Worm (Caenorhabditis elegans): ENCODE data around the gene srg-55.

ce11 chrV:14877242-14877819 lies 50.8 kb downstream of the srg-55 start:
- TF ChIP-seq ztf-23 (GFP tag; IDR thresholded peaks at IDR 0.05) = no peak
- TF ChIP-seq tab-1 (GFP tag; IDR thresholded peaks at IDR 0.05) = no peak
- TF ChIP-seq med-1 (GFP tag; optimal IDR thresholded peaks at IDR 0.05; ENCODE audit: insufficient read depth) = no peak
- TF ChIP-seq flt-1 (GFP tag; IDR thresholded peaks at IDR 0.05) = no peak

All from whole organism, midembryonic.